Fruit fly (Drosophila melanogaster): ENCODE results near the gene CG1636.

CG1636 gene

DNA sequence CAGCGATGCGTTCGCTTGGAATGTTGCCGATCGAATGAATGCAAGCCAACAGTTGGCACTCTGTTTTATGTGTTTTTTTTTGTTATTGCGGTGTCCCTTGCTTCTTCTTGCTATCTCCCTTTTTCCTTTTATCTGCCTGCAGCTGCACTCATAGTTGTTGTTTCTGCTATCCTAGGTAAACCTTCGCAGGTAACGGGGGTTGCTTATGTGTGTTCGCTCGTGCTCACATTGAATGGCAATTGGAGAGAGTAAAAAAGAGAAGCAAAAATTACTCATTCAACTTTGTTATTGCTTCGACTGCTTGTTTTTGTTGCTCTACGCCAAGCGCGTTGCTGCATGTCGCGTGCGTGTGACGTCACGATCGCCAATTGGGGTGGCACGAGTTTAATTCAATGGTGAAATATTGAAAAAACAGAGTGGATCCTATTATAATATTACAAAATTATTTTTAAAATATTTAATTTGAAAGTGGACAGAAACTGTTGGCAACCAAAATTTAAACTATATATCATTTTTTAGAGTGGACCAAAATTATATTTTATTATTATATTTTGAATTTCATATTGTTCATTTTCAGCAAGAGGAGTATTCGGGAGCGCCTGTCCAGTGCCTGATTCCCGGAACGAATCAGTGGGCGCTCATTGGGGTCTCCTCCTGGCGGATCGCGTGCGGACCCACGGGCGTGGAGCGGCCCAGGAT, 1.7 kb upstream of the CG1636 start, which contains the start of gene Corp (continued):
- TF ChIP-seq slp2 (GFP tag; optimal IDR thresholded peaks at IDR 0.05) = no peak
- no peak for TF ChIP-seq Side (GFP tag; optimal IDR thresholded peaks at IDR 0.05)
- TF ChIP-seq Aef1 (GFP tag; IDR thresholded peaks at IDR 0.05) = no peak
- no peak for TF ChIP-seq D (optimal IDR thresholded peaks at IDR 0.05)
- no peak for TF ChIP-seq D (GFP tag; optimal IDR thresholded peaks at IDR 0.05)
- TF ChIP-seq Six4 (GFP tag; optimal IDR thresholded peaks at IDR 0.05) = no peak
- no peak for TF ChIP-seq pb (GFP tag; optimal IDR thresholded peaks at IDR 0.05)
- TF ChIP-seq otp (GFP tag; IDR thresholded peaks at IDR 0.05) = no peak
- no peak for TF ChIP-seq CG17802 (tag; optimal IDR thresholded peaks at IDR 0.05)
- no peak for TF ChIP-seq sc (optimal IDR thresholded peaks at IDR 0.05)
- TF ChIP-seq sc (GFP tag; optimal IDR thresholded peaks at IDR 0.05) = peak; percentile 10
- no peak for TF ChIP-seq BtbVII (GFP tag; optimal IDR thresholded peaks at IDR 0.05)
- no peak for TF ChIP-seq CG17612 (GFP tag; IDR thresholded peaks at IDR 0.05)
- TF ChIP-seq Sox102F (GFP tag; optimal IDR thresholded peaks at IDR 0.05) = peak; percentile 65
- no peak for TF ChIP-seq CG14667 (GFP tag; IDR thresholded peaks at IDR 0.05)
- peak; percentile 17 for TF ChIP-seq HHEX (GFP tag; optimal IDR thresholded peaks at IDR 0.05)
- TF ChIP-seq unc-4 (GFP tag; IDR thresholded peaks at IDR 0.05; ENCODE audit: partially characterized antibody) = no peak
- TF ChIP-seq CG2889 (GFP tag; IDR thresholded peaks at IDR 0.05) = no peak
- peak; percentile 41 for TF ChIP-seq CG15269 (tag; optimal IDR thresholded peaks at IDR 0.05)
- peak; percentile 37 for TF ChIP-seq phol (tag; optimal IDR thresholded peaks at IDR 0.05)
- TF ChIP-seq CG16863 (GFP tag; optimal IDR thresholded peaks at IDR 0.05) = no peak
- peak; percentile 22 for TF ChIP-seq salm (tag; optimal IDR thresholded peaks at IDR 0.05)
- TF ChIP-seq Ets65A (GFP tag) = peak; percentile 71
- peak; percentile 32 for TF ChIP-seq CG10979 (tag; optimal IDR thresholded peaks at IDR 0.05)
- TF ChIP-seq bsh (GFP tag; optimal IDR thresholded peaks at IDR 0.05) = peak; percentile 32 to 33
- TF ChIP-seq CG18476 (GFP tag; optimal IDR thresholded peaks at IDR 0.05) = no peak
- TF ChIP-seq jing (GFP tag; optimal IDR thresholded peaks at IDR 0.05) = no peak
- TF ChIP-seq Dref (GFP tag; IDR thresholded peaks at IDR 0.05) = no peak
- TF ChIP-seq CG13894 (tag; optimal IDR thresholded peaks at IDR 0.05) = no peak
- no peak for TF ChIP-seq Pdp1 (GFP tag; optimal IDR thresholded peaks at IDR 0.05)
- no peak for TF ChIP-seq sima (GFP tag; optimal IDR thresholded peaks at IDR 0.05)
- no peak for TF ChIP-seq kni (GFP tag; optimal IDR thresholded peaks at IDR 0.05)
- TF ChIP-seq E2f2 (GFP tag; IDR thresholded peaks at IDR 0.05) = peak; percentile 33; the same call in 1 of the 2 replicates
- no peak for TF ChIP-seq maf-S (GFP tag; optimal IDR thresholded peaks at IDR 0.05)
- TF ChIP-seq dimm (GFP tag; IDR thresholded peaks at IDR 0.05) = no peak
- no peak for TF ChIP-seq ken (GFP tag; IDR thresholded peaks at IDR 0.05)
- peak; percentile 10 for TF ChIP-seq CG6254 (GFP tag; optimal IDR thresholded peaks at IDR 0.05)
- no peak for TF ChIP-seq CG8478 (optimal IDR thresholded peaks at IDR 0.05)
- no peak for TF ChIP-seq al (GFP tag; IDR thresholded peaks at IDR 0.05)
- no peak for TF ChIP-seq Hmx (GFP tag; optimal IDR thresholded peaks at IDR 0.05)
- TF ChIP-seq BEAF-32 (GFP tag; optimal IDR thresholded peaks at IDR 0.05) = no peak
- peak; percentile 33 for TF ChIP-seq CG9437 (GFP tag; optimal IDR thresholded peaks at IDR 0.05)
- TF ChIP-seq CG9932 (GFP tag; IDR thresholded peaks at IDR 0.05) = no peak
- TF ChIP-seq CG13775 (GFP tag; optimal IDR thresholded peaks at IDR 0.05) = no peak
- TF ChIP-seq CG8281 (tag; optimal IDR thresholded peaks at IDR 0.05) = no peak
- TF ChIP-seq CG2875 (GFP tag; optimal IDR thresholded peaks at IDR 0.05) = no peak
- no peak for TF ChIP-seq NK7.1 (GFP tag; optimal IDR thresholded peaks at IDR 0.05)
- no peak for TF ChIP-seq CG12219 (GFP tag; optimal IDR thresholded peaks at IDR 0.05)
- 0 out of 2 replicates have a peak, but pooled peaks have one; percentile 21 for TF ChIP-seq CG14441 (GFP tag; IDR thresholded peaks at IDR 0.05)
- TF ChIP-seq caup (GFP tag; optimal IDR thresholded peaks at IDR 0.05; ENCODE audit: severe bottlenecking) = no peak
- TF ChIP-seq HmgZ (tag; optimal IDR thresholded peaks at IDR 0.05) = no peak
